Fruit fly (Drosophila melanogaster): Measurements from ENCODE around the gene CG13408.
A peak's percentile ranks its signal among the peaks of the same experiment; 100 is the strongest.

The CG13408 gene

dm6 chr3R:22080161-22080560 is at the start of gene CG13408:
CG13408 (plus strand) TSS chr3R:22080382.
- no peak for TF ChIP-seq Dll (optimal IDR thresholded peaks at IDR 0.05)
- TF ChIP-seq EcR (GFP tag; optimal IDR thresholded peaks at IDR 0.05), result no peak
- TF ChIP-seq pan (optimal IDR thresholded peaks at IDR 0.05), result no peak
- no peak for TF ChIP-seq CG8478 (optimal IDR thresholded peaks at IDR 0.05)
- TF ChIP-seq psq (optimal IDR thresholded peaks at IDR 0.05), result no peak
- no peak for TF ChIP-seq usp (GFP tag; optimal IDR thresholded peaks at IDR 0.05)

DNA sequence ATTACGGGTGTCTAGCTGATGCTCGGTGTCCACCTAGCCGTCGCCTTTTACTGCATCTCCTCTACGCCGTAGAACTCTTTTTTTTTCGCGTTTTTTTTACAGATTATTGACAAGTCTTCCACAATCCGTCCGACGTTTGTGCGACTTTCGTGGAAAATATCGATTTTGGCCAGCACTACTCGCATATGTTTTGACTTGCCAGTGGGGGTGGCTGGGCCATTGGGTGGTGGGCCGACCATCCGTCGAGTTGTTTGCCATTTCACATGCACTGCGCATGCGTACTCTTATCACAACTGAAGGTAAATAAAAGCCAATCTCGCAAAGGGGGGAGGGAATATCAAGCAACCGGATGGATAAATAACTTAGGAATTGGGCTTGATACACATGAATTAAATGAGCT is 48.4 kb upstream of the CG13408 start, which contains the start of gene CG13409:
TSS of gene CG13409 (minus strand) at position 163 of the 400 bp plus-strand sequence.
- TF ChIP-seq EcR (GFP tag; optimal IDR thresholded peaks at IDR 0.05), result no peak
- no peak for TF ChIP-seq Dll (optimal IDR thresholded peaks at IDR 0.05)
- TF ChIP-seq CG8478 (optimal IDR thresholded peaks at IDR 0.05), result no peak
- no peak for TF ChIP-seq usp (GFP tag; optimal IDR thresholded peaks at IDR 0.05)
- no peak for TF ChIP-seq pan (optimal IDR thresholded peaks at IDR 0.05)
- TF ChIP-seq psq (optimal IDR thresholded peaks at IDR 0.05), result no peak

DNA sequence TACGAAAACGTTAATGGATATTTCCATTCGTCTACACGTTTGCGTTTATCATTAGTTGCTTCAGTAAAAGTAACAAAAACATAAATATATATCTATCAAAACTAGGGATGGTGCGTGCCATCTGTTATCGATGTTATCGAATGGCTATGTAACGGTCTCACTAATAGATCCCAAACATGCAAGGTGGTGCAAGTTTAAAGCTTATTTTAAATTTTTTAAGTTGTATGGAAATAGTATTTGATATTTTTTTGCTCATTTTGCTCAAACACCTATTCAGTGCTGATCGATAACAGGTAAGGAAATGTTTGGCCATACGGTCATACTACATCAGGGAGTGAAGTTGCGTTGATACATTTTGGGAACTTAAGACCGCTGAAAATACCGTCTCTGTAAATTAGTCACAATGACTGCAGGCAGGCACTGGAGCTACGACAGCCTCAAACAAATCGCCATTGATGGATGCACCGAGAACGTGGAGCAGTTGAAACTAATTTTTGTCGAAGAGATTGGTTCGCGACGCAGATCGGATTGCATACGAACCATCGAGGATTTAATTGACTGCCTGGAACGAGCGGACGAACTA is 45.9 kb upstream of the CG13408 start, which contains the start of the genes CG45099, CG6015, pit and Fadd:
TSS of gene CG45099 (minus strand) at position 127 of the 583 bp plus-strand sequence.
TSS of gene CG6015 (minus strand) at position 127 of the 583 bp plus-strand sequence.
TSS of gene pit (plus strand) at position 139 of the 583 bp plus-strand sequence.
TSS of gene Fadd (plus strand) at position 296 of the 583 bp plus-strand sequence.
- TF ChIP-seq usp (GFP tag; optimal IDR thresholded peaks at IDR 0.05), result no peak
- no peak for TF ChIP-seq CG8478 (optimal IDR thresholded peaks at IDR 0.05)
- no peak for TF ChIP-seq EcR (GFP tag; optimal IDR thresholded peaks at IDR 0.05)
- TF ChIP-seq psq (optimal IDR thresholded peaks at IDR 0.05), result no peak
- no peak for TF ChIP-seq Dll (optimal IDR thresholded peaks at IDR 0.05)
- no peak for TF ChIP-seq pan (optimal IDR thresholded peaks at IDR 0.05)

- no peak for TF ChIP-seq psq (optimal IDR thresholded peaks at IDR 0.05)
- TF ChIP-seq usp (GFP tag; optimal IDR thresholded peaks at IDR 0.05), result no peak
- no peak for TF ChIP-seq EcR (GFP tag; optimal IDR thresholded peaks at IDR 0.05)
These were observed 44.6 kb upstream of the CG13408 start for dm6 chr3R:22035552-22035951.

- TF ChIP-seq usp (GFP tag; optimal IDR thresholded peaks at IDR 0.05), result no peak
- TF ChIP-seq psq (optimal IDR thresholded peaks at IDR 0.05), result no peak
- no peak for TF ChIP-seq EcR (GFP tag; optimal IDR thresholded peaks at IDR 0.05)
- no peak for TF ChIP-seq Dll (optimal IDR thresholded peaks at IDR 0.05)
- no peak for TF ChIP-seq pan (optimal IDR thresholded peaks at IDR 0.05)
- TF ChIP-seq CG8478 (optimal IDR thresholded peaks at IDR 0.05), result no peak
These were observed 40.7 kb upstream of the CG13408 start for dm6 chr3R:22039480-22039879.

dm6 chr3R:22040400-22040799 is 39.8 kb upstream of the CG13408 start:
- TF ChIP-seq EcR (GFP tag; optimal IDR thresholded peaks at IDR 0.05) (no peak), psq (optimal IDR thresholded peaks at IDR 0.05) (no peak), CG8478 (optimal IDR thresholded peaks at IDR 0.05) (no peak), Dll (optimal IDR thresholded peaks at IDR 0.05) (no peak), pan (optimal IDR thresholded peaks at IDR 0.05) (no peak), usp (GFP tag; optimal IDR thresholded peaks at IDR 0.05) (no peak)

DNA sequence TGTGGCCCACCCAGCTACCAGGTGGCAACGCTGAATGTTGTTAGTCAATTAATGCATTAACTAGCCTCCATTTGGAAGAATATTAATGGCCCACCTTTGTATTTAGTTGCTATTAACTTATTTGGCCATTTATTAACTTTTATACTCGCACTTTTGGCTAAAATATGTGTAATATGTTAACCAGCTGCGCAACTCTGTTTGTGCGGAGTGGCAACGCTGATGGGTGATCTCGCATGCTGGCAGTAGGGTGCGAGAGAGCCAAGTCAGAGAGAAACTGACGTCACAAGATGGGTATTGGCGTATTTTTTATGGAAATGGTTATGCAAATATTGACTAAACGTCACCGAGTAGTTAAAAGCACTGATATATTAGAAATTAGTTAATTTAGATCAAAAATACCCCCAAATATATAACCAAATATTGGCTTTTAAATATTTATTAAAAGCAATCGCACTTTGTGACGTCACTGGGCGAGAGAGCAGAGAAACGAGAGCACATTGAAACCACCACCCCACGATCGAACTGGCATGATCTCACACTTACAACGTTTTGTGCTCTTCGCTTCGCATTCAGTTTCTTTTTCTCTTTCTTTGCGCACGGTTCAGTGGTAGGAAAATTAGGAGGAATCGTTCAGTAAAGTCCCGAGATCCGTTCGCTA is 38.4 kb upstream of the CG13408 start, which contains the start of gene how:
TSS of gene how (plus strand) at position 567 of the 658 bp plus-strand sequence.
- TF ChIP-seq Dll (optimal IDR thresholded peaks at IDR 0.05), result peak; percentile 43
- TF ChIP-seq usp (GFP tag; optimal IDR thresholded peaks at IDR 0.05), result no peak

dm6 chr3R:22042283-22042875 is 37.8 kb upstream of the CG13408 start:
- TF ChIP-seq CG8478 (optimal IDR thresholded peaks at IDR 0.05) (no peak), pan (optimal IDR thresholded peaks at IDR 0.05) (no peak), EcR (GFP tag; optimal IDR thresholded peaks at IDR 0.05) (no peak), usp (GFP tag; optimal IDR thresholded peaks at IDR 0.05) (no peak), psq (optimal IDR thresholded peaks at IDR 0.05) (no peak), Dll (optimal IDR thresholded peaks at IDR 0.05) (no peak)

DNA sequence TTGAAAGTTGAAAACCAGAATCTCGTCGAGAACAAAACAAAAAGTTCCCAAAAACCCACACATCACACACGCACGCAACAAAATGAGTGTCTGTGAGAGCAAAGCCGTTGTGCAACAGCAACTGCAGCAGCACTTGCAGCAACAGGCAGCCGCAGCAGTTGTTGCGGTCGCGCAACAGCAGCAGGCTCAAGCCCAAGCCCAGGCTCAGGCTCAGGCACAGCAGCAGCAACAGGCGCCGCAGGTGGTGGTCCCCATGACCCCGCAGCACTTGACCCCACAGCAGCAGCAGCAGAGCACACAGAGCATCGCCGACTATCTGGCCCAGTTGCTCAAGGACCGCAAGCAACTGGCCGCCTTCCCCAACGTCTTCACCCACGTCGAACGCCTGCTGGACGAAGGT is 37.2 kb upstream of the CG13408 start:
- TF ChIP-seq usp (GFP tag; optimal IDR thresholded peaks at IDR 0.05) (no peak), CG8478 (optimal IDR thresholded peaks at IDR 0.05) (no peak), psq (optimal IDR thresholded peaks at IDR 0.05) (no peak), Dll (optimal IDR thresholded peaks at IDR 0.05) (no peak), pan (optimal IDR thresholded peaks at IDR 0.05) (no peak), EcR (GFP tag; optimal IDR thresholded peaks at IDR 0.05) (no peak)

dm6 chr3R:22043748-22044402 is 36.3 kb upstream of the CG13408 start:
- TF ChIP-seq CG8478 (optimal IDR thresholded peaks at IDR 0.05), result no peak
- TF ChIP-seq EcR (GFP tag; optimal IDR thresholded peaks at IDR 0.05), result peak; percentile 8 to 74
- TF ChIP-seq psq (optimal IDR thresholded peaks at IDR 0.05), result no peak

DNA sequence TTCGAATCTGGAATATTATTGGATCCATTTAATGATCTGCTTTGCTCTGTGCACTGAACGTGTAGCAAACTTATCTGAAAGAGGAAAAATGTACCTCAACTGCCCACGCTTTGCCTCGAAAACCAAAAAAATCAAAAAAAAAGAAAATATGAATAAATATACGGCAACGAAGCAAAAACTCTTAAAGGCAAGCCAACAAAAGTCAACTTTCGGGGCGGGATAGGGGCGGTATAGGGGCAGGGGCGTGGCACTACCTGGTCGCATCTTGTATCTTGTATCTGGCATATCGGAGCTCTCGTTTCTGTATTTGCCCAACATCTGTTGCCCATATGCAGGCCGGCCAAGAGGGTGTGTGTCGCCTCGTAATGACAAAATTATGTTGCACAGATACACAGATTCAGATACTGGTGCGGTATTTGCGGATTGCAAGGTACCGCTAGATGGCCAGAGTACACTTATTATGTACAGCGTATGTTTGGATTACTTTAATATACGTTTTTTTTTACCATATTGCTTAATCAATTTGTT is 35.7 kb upstream of the CG13408 start:
- TF ChIP-seq EcR (GFP tag; optimal IDR thresholded peaks at IDR 0.05), result no peak
- no peak for TF ChIP-seq usp (GFP tag; optimal IDR thresholded peaks at IDR 0.05)
- no peak for TF ChIP-seq pan (optimal IDR thresholded peaks at IDR 0.05)
- no peak for TF ChIP-seq psq (optimal IDR thresholded peaks at IDR 0.05)
- no peak for TF ChIP-seq Dll (optimal IDR thresholded peaks at IDR 0.05)
- TF ChIP-seq CG8478 (optimal IDR thresholded peaks at IDR 0.05), result no peak

All from whole organism.